Fruit fly (Drosophila melanogaster): ENCODE measurements around the gene CYLD.

CYLD gene

dm6 chr2L:10250441-10250847, 49.2 kb downstream of the CYLD start, which contains the start of the genes bsk and CG31717 (continued):
- TF ChIP-seq CG6813 (GFP tag; optimal IDR thresholded peaks at IDR 0.05) (no peak), CG12155 (GFP tag; optimal IDR thresholded peaks at IDR 0.05) (no peak), so (GFP tag; IDR thresholded peaks at IDR 0.05) (no peak), CG13287 (GFP tag; IDR thresholded peaks at IDR 0.05; ENCODE audit: partially characterized antibody) (peak; percentile 68), Poxn (GFP tag; IDR thresholded peaks at IDR 0.05) (no peak), sima (GFP tag; optimal IDR thresholded peaks at IDR 0.05) (no peak), Vsx1 (GFP tag; optimal IDR thresholded peaks at IDR 0.05) (no peak), CG12071 (GFP tag; optimal IDR thresholded peaks at IDR 0.05) (no peak), fru (optimal IDR thresholded peaks at IDR 0.05) (no peak), HLH54F (GFP tag; optimal IDR thresholded peaks at IDR 0.05) (no peak), CG2129 (GFP tag; IDR thresholded peaks at IDR 0.05; ENCODE audit: partially characterized antibody) (no peak), ab (GFP tag; optimal IDR thresholded peaks at IDR 0.05) (no peak), tap (tag; optimal IDR thresholded peaks at IDR 0.05) (no peak), grn (GFP tag; optimal IDR thresholded peaks at IDR 0.05) (no peak), CG2875 (GFP tag; optimal IDR thresholded peaks at IDR 0.05) (no peak), pan (optimal IDR thresholded peaks at IDR 0.05) (no peak), pan (GFP tag; optimal IDR thresholded peaks at IDR 0.05 in 1 of 2, IDR thresholded peaks at IDR 0.05 in 1 of 2) (no peak), odd (GFP tag; optimal IDR thresholded peaks at IDR 0.05) (no peak), al (GFP tag; IDR thresholded peaks at IDR 0.05) (no peak), tgo (GFP tag; IDR thresholded peaks at IDR 0.05) (no peak), Oaz (GFP tag; IDR thresholded peaks at IDR 0.05) (no peak), unc-4 (GFP tag; IDR thresholded peaks at IDR 0.05; ENCODE audit: partially characterized antibody) (peak; percentile 61; the same call in 1 of the 2 replicates), CG15514 (GFP tag; optimal IDR thresholded peaks at IDR 0.05) (no peak), dmrt99B (tag; optimal IDR thresholded peaks at IDR 0.05) (no peak), Hmx (GFP tag; optimal IDR thresholded peaks at IDR 0.05) (peak; percentile 19), CG17186 (GFP tag; optimal IDR thresholded peaks at IDR 0.05) (no peak), eve (GFP tag; optimal IDR thresholded peaks at IDR 0.05) (no peak), Usf (GFP tag; optimal IDR thresholded peaks at IDR 0.05) (no peak), ci (GFP tag; IDR thresholded peaks at IDR 0.05) (no peak), twi (tag; optimal IDR thresholded peaks at IDR 0.05) (no peak), emc (GFP tag; optimal IDR thresholded peaks at IDR 0.05) (no peak), bsh (GFP tag; optimal IDR thresholded peaks at IDR 0.05) (no peak), Ada2b (GFP tag; IDR thresholded peaks at IDR 0.05) (no peak), CG13624 (GFP tag; optimal IDR thresholded peaks at IDR 0.05) (no peak), Eip74EF (GFP tag; optimal IDR thresholded peaks at IDR 0.05) (no peak), onecut (GFP tag; IDR thresholded peaks at IDR 0.05) (peak; percentile 31; the same call in 1 of the 2 replicates), CG31224 (GFP tag; IDR thresholded peaks at IDR 0.05) (no peak), CG8924 (tag; optimal IDR thresholded peaks at IDR 0.05) (peak; percentile 73), klu (GFP tag; IDR thresholded peaks at IDR 0.05) (no peak), az2 (GFP tag; optimal IDR thresholded peaks at IDR 0.05) (no peak), z (GFP tag; IDR thresholded peaks at IDR 0.05) (no peak), Myb (GFP tag; optimal IDR thresholded peaks at IDR 0.05) (no peak), Elba2 (GFP tag; optimal IDR thresholded peaks at IDR 0.05) (peak; percentile 83), CG2202 (tag; optimal IDR thresholded peaks at IDR 0.05) (no peak), CG34224 (GFP tag; IDR thresholded peaks at IDR 0.05; ENCODE audit: partially characterized antibody) (no peak), grau (tag; optimal IDR thresholded peaks at IDR 0.05) (no peak), NfI (GFP tag; optimal IDR thresholded peaks at IDR 0.05) (no peak), H2.0 (GFP tag; IDR thresholded peaks at IDR 0.05) (no peak), CG9215 (GFP tag; IDR thresholded peaks at IDR 0.05) (no peak), CG4820 (GFP tag; optimal IDR thresholded peaks at IDR 0.05) (no peak), Rx (GFP tag; IDR thresholded peaks at IDR 0.05) (no peak), nom (GFP tag; optimal IDR thresholded peaks at IDR 0.05) (peak; percentile 2)
